Fruit fly (Drosophila melanogaster): ENCODE results near the gene muc.

- TF ChIP-seq OdsH (GFP tag; optimal IDR thresholded peaks at IDR 0.05) (no peak), Hr39 (GFP tag; optimal IDR thresholded peaks at IDR 0.05) (no peak), Smox (GFP tag; optimal IDR thresholded peaks at IDR 0.05) (no peak), lz (GFP tag; optimal IDR thresholded peaks at IDR 0.05) (no peak), Sox14 (GFP tag; optimal IDR thresholded peaks at IDR 0.05) (no peak), net (GFP tag; optimal IDR thresholded peaks at IDR 0.05) (no peak), vri (GFP tag; optimal IDR thresholded peaks at IDR 0.05) (no peak), Met (GFP tag; optimal IDR thresholded peaks at IDR 0.05) (no peak), Gug (GFP tag; IDR thresholded peaks at IDR 0.05) (no peak), CG6276 (GFP tag; optimal IDR thresholded peaks at IDR 0.05) (no peak), eg (GFP tag; IDR thresholded peaks at IDR 0.05) (no peak), CG8319 (GFP tag; optimal IDR thresholded peaks at IDR 0.05) (no peak)
Observed at dm6 chr2L:7386555-7387420, 39.9 kb upstream of the muc start.

Data from whole organism, prepupa.